Worm (Caenorhabditis elegans) whole organism, mixed stage, embryonic: ENCODE results near the gene T20F7.1.

Experiments
- M03D4.4 ChIP-seq: sonication (generic microtip); optimal IDR thresholded peaks from 2 replicates; lab custom pipeline; 2017; ENCODE audit warnings: mild to moderate bottlenecking, missing genetic modification characterization, missing compliant biosample characterization
- blmp-1 ChIP-seq: fragments of 150-350 bp; optimal IDR thresholded peaks from 2 replicates; lab custom pipeline; 2014; ENCODE audit warnings: missing biosample characterization, missing genetic modification characterization
- elt-3 ChIP-seq: fragments of 150-350 bp; optimal IDR thresholded peaks from 2 replicates; lab custom pipeline; 2014; ENCODE audit warnings: missing biosample characterization, missing genetic modification characterization
- lin-13 ChIP-seq: fragments of 150-350 bp; optimal IDR thresholded peaks from 2 replicates; lab custom pipeline; 2014; ENCODE audit warnings: missing biosample characterization, missing genetic modification characterization
- mab-5 ChIP-seq: fragments of 150-350 bp; optimal IDR thresholded peaks from 2 replicates; lab custom pipeline; 2014; ENCODE audit warnings: missing biosample characterization, missing genetic modification characterization
- mep-1 ChIP-seq: fragments of 150-350 bp; optimal IDR thresholded peaks from 2 replicates; lab custom pipeline; 2017; ENCODE audit warnings: missing biosample characterization, missing genetic modification reagents, missing genetic modification characterization, inconsistent platforms
- nhr-12 ChIP-seq: fragments of 150-350 bp; optimal IDR thresholded peaks from 2 replicates; lab custom pipeline; 2014; ENCODE audit warnings: missing biosample characterization, missing genetic modification characterization
- nhr-237 ChIP-seq: fragments of 150-350 bp; optimal IDR thresholded peaks from 2 replicates; lab custom pipeline; 2014; ENCODE audit warnings: missing biosample characterization, missing genetic modification characterization
- nhr-28 ChIP-seq: fragments of 150-350 bp; optimal IDR thresholded peaks from 2 replicates; lab custom pipeline; 2014; ENCODE audit warnings: missing biosample characterization, missing genetic modification characterization
- snpc-4 ChIP-seq: fragments of 150-350 bp; optimal IDR thresholded peaks from 2 replicates; lab custom pipeline; 2014; ENCODE audit warnings: missing biosample characterization, missing genetic modification characterization
- unc-62 ChIP-seq: fragments of 150-350 bp; optimal IDR thresholded peaks from 2 replicates; lab custom pipeline; 2014; ENCODE audit warnings: missing biosample characterization, missing genetic modification reagents, missing genetic modification characterization
- zip-8 ChIP-seq: fragments of 150-350 bp; optimal IDR thresholded peaks from 2 replicates; lab custom pipeline; 2014; ENCODE audit warnings: missing biosample characterization, missing genetic modification characterization

DNA sequence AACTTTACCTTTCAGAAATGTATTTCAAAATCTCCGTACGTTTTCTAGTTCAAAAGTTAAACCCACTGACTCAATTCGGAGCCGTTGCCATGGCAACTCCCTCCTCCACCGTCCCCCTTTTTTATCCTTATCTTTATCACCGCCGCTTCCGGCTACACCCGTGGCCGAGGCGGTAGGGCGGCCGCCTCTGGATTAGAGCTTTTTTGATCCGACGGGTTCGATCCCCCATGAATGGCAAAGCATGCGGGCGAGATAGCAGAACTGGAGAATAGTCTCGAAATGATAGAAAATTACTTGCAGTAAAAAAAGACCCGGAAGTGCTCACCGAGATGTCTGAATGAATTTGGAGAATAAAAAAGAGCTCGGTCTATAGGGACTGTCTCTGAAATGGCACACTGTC lies 21.1 kb downstream of the T20F7.1 start:
- TF ChIP-seq zip-8 (tag; lab: Kevin White, UChicago) (no peak), nhr-237 (tag; lab: Kevin White, UChicago) (no peak), nhr-28 (no peak), snpc-4 (tag; lab: Kevin White, UChicago) (no peak), blmp-1 (tag; lab: Kevin White, UChicago) (no peak), nhr-12 (no peak), M03D4.4 (no peak), elt-3 (tag; lab: Kevin White, UChicago) (no peak), mep-1 (tag; lab: Kevin White, UChicago) (no peak), mab-5 (tag; lab: Kevin White, UChicago) (no peak), unc-62 (GFP tag; lab: Kevin White, UChicago) (no peak), lin-13 (tag; lab: Kevin White, UChicago) (no peak)
